Worm (Caenorhabditis elegans): ENCODE data around the gene clec-185.

DNA sequence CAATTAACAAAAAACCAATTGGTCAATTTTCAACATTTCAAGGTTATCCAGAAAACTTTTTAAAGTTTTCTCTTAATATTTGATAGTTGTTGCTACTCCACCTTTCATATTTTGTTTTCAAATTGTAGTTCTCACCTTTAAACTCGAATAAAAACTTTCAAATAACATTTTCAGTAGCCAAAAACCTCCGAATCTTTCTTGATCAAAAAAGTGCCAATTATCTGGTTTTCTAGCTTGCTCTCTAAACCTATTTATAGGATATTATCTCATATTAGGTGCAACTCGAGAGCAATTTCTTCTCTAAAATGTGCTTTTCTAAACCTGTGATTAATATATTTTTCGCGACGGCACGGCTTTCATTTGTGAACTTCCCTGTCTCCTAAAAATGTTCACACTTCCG, 48.7 kb downstream of the clec-185 start, which contains the start of gene sru-26:
- TF ChIP-seq sem-4 (tag; optimal IDR thresholded peaks at IDR 0.05) (no peak), mab-5 (tag; optimal IDR thresholded peaks at IDR 0.05) (no peak), sma-3 (GFP tag; optimal IDR thresholded peaks at IDR 0.05) (no peak), ZK546.5 (tag; optimal IDR thresholded peaks at IDR 0.05) (no peak), nhr-25 (tag; optimal IDR thresholded peaks at IDR 0.05) (no peak), unc-39 (tag; optimal IDR thresholded peaks at IDR 0.05) (no peak), ama-1 (optimal IDR thresholded peaks at IDR 0.05) (no peak), unc-62 (GFP tag; optimal IDR thresholded peaks at IDR 0.05) (no peak), aly-2 (tag; optimal IDR thresholded peaks at IDR 0.05) (no peak), elt-3 (tag; optimal IDR thresholded peaks at IDR 0.05) (no peak), unc-55 (GFP tag; optimal IDR thresholded peaks at IDR 0.05) (no peak), nhr-12 (tag; optimal IDR thresholded peaks at IDR 0.05) (no peak)
